Fruit fly (Drosophila melanogaster): ENCODE measurements around the gene mRpL32.

DNA sequence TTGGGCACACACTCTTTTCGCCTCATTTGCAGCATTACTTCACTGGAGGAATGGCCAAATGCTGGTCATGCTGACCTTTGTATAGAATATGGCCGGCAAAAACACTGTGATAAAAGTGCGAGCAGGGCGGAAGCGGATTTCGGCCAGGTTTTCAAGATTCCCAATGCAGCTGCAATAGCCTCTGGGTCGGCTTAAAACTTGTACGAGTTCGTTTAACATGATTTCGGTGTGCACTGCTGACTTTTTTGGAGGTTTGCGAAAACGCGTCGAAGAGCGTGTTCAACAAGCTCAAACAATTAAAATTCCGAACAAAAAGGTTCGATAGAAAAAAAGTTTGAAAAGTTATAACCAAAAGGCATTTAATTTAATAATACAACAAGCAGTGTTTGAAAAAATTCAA is 42.0 kb upstream of the mRpL32 start, which contains the start of gene chp:
- TF ChIP-seq psq (optimal IDR thresholded peaks at IDR 0.05) (no peak), Myc (optimal IDR thresholded peaks at IDR 0.05) (no peak), h (optimal IDR thresholded peaks at IDR 0.05) (no peak), ttk (optimal IDR thresholded peaks at IDR 0.05) (no peak), Sin3A (optimal IDR thresholded peaks at IDR 0.05) (no peak), insv (optimal IDR thresholded peaks at IDR 0.05) (no peak)
